Worm (Caenorhabditis elegans) whole organism, young adult: ENCODE results near the gene srbc-17.
"Not testable (repeated sequence)": the region's sequence is repeated elsewhere in the genome, so short reads cannot be mapped to it uniquely, and the experiment has no call there.

Experiments used
- B0019.2 ChIP-seq: fragments of 200-800 bp; sonication (Bioruptor generic); conservative IDR thresholded peaks from 2 replicates; pipeline ENCODE4 v1.3.6; 2022; ENCODE audit warnings: missing genetic modification reagents, missing genetic modification characterization, missing compliant biosample characterization
- B0336.3 ChIP-seq: fragments of 200-800 bp; sonication (Bioruptor generic); IDR thresholded peaks from 2 replicates; pipeline ENCODE4 v1.3.6; 2022; ENCODE audit warnings: missing genetic modification characterization, missing compliant biosample characterization
- F10E7.11 ChIP-seq: sonication (generic microtip); optimal IDR thresholded peaks from 2 replicates; lab custom pipeline; 2017; ENCODE audit warnings: mild to moderate bottlenecking, missing genetic modification characterization, moderate library complexity, missing compliant biosample characterization
- F49E8.2 ChIP-seq: sonication (generic microtip); optimal IDR thresholded peaks from 3 replicates; lab custom pipeline; 2017; ENCODE audit warnings: missing genetic modification characterization, mild to moderate bottlenecking, missing compliant biosample characterization, antibody characterized with exemption, moderate library complexity; ENCODE audit not compliant: insufficient read depth
- F52B5.7 ChIP-seq: sonication (generic microtip); optimal IDR thresholded peaks from 2 replicates; lab custom pipeline; 2016; ENCODE audit warnings: mild to moderate bottlenecking, missing genetic modification characterization, missing compliant biosample characterization
- T07F8.4 ChIP-seq: sonication (generic microtip); optimal IDR thresholded peaks from 2 replicates; lab custom pipeline; 2016; ENCODE audit warnings: mild to moderate bottlenecking, missing genetic modification characterization, moderate library complexity, missing compliant biosample characterization
- Y53F4B.3 ChIP-seq: fragments of 200-800 bp; sonication (Bioruptor generic); IDR thresholded peaks from 2 replicates; pipeline ENCODE4 v1.3.6; 2022; ENCODE audit warnings: missing genetic modification reagents, missing genetic modification characterization, missing compliant biosample characterization
- akir-1 ChIP-seq: fragments of 200-800 bp; sonication (Bioruptor generic); optimal IDR thresholded peaks from 2 replicates; lab custom pipeline; 2018; ENCODE audit warnings: mild to moderate bottlenecking, missing genetic modification characterization, moderate library complexity, missing compliant biosample characterization
- atf-7 ChIP-seq: sonication (generic microtip); optimal IDR thresholded peaks from 2 replicates; lab custom pipeline; 2017; ENCODE audit warnings: mild to moderate bottlenecking, missing genetic modification characterization, missing compliant biosample characterization
- attf-3 ChIP-seq: fragments of 200-800 bp; sonication (Bioruptor generic); conservative IDR thresholded peaks from 2 replicates; pipeline ENCODE4 v1.3.6; 2022; ENCODE audit warnings: missing genetic modification reagents, missing genetic modification characterization, missing compliant biosample characterization
- attf-6 ChIP-seq: fragments of 200-800 bp; sonication (Bioruptor generic); IDR thresholded peaks from 2 replicates; pipeline ENCODE4 v1.3.6; 2022; ENCODE audit warnings: missing genetic modification reagents, missing genetic modification characterization, missing compliant biosample characterization
- bed-2 ChIP-seq: fragments of 200-800 bp; sonication (Bioruptor generic); IDR thresholded peaks from 2 replicates; pipeline ENCODE4 v1.3.6; 2022; ENCODE audit warnings: missing genetic modification reagents, missing genetic modification characterization, missing compliant biosample characterization
- ceh-40 ChIP-seq: fragments of 200-800 bp; sonication (Bioruptor generic); IDR thresholded peaks from 2 replicates; pipeline ENCODE4 v1.3.6; 2022; ENCODE audit warnings: missing genetic modification characterization, missing compliant biosample characterization
- die-1 ChIP-seq: sonication (generic microtip); optimal IDR thresholded peaks from 2 replicates; lab custom pipeline; 2016; ENCODE audit warnings: missing genotype, mild to moderate bottlenecking, missing genetic modification characterization, missing compliant biosample characterization
- dpl-1 ChIP-seq: fragments of 150-350 bp; optimal IDR thresholded peaks from 2 replicates; lab custom pipeline; 2014; ENCODE audit warnings: missing biosample characterization, missing genetic modification reagents, missing genetic modification characterization
- hlh-12 ChIP-seq: sonication (generic microtip); optimal IDR thresholded peaks from 2 replicates; lab custom pipeline; 2016; ENCODE audit warnings: missing genetic modification characterization, missing compliant biosample characterization
- hlh-26 ChIP-seq: fragments of 200-800 bp; sonication (Bioruptor generic); conservative IDR thresholded peaks from 2 replicates; pipeline ENCODE4 v1.3.6; 2022; ENCODE audit warnings: missing genetic modification reagents, missing genetic modification characterization, missing compliant biosample characterization
- hmg-20 ChIP-seq: fragments of 200-800 bp; sonication (Bioruptor generic); IDR thresholded peaks from 2 replicates; pipeline ENCODE4 v1.3.6; 2022; ENCODE audit warnings: missing genetic modification reagents, missing genetic modification characterization, missing compliant biosample characterization
- hsf-1 ChIP-seq: fragments of 200-800 bp; sonication (Bioruptor generic); IDR thresholded peaks from 2 replicates; pipeline ENCODE4 v1.3.6; 2022; ENCODE audit warnings: missing genetic modification reagents, missing genetic modification characterization, missing compliant biosample characterization
- let-607 ChIP-seq, 2 experiments: fragments of 200-800 bp in 1 of 2; sonication (Bioruptor generic) in 1 of 2; sonication (generic microtip) in 1 of 2; optimal IDR thresholded peaks; 2 replicates each; lab custom pipeline; 2016 to 2018; ENCODE audit warnings: mild to moderate bottlenecking in 2 of 2, missing compliant biosample characterization in 2 of 2, missing genetic modification characterization in 2 of 2, moderate library complexity in 2 of 2, missing genotype in 1 of 2
- lin-26 ChIP-seq: fragments of 200-800 bp; sonication (Bioruptor generic); IDR thresholded peaks from 2 replicates; pipeline ENCODE4 v1.3.6; 2022; ENCODE audit warnings: missing genetic modification reagents, missing genetic modification characterization, missing compliant biosample characterization
- lin-40 ChIP-seq: sonication (generic microtip); optimal IDR thresholded peaks from 2 replicates; lab custom pipeline; 2016; ENCODE audit warnings: missing genetic modification characterization, mild to moderate bottlenecking, missing compliant biosample characterization, missing genotype, missing genetic modification reagents
- madf-3 ChIP-seq: fragments of 200-800 bp; sonication (Bioruptor generic); IDR thresholded peaks from 2 replicates; pipeline ENCODE4 v1.3.6; 2022; ENCODE audit warnings: missing genetic modification reagents, missing genetic modification characterization, missing compliant biosample characterization
- mel-28 ChIP-seq: sonication (generic microtip); optimal IDR thresholded peaks from 2 replicates; lab custom pipeline; 2016; ENCODE audit warnings: borderline replicate concordance, mild to moderate bottlenecking, missing genetic modification characterization, missing compliant biosample characterization
- mxl-1 ChIP-seq: sonication (generic microtip); optimal IDR thresholded peaks from 2 replicates; lab custom pipeline; 2016; ENCODE audit warnings: missing genetic modification characterization, missing compliant biosample characterization
- nhr-179 ChIP-seq: sonication (generic microtip); optimal IDR thresholded peaks from 2 replicates; lab custom pipeline; 2016; ENCODE audit warnings: mild to moderate bottlenecking, missing genetic modification characterization, missing compliant biosample characterization
- nhr-27 ChIP-seq: fragments of 200-800 bp; sonication (Bioruptor generic); optimal IDR thresholded peaks from 2 replicates; lab custom pipeline; 2018; ENCODE audit warnings: mild to moderate bottlenecking, missing genetic modification characterization, moderate library complexity, missing compliant biosample characterization
- nhr-80 ChIP-seq: sonication (generic microtip); optimal IDR thresholded peaks from 2 replicates; lab custom pipeline; 2016; ENCODE audit warnings: missing genetic modification characterization, missing compliant biosample characterization
- pha-4 ChIP-seq: fragments of 150-350 bp; sonication (generic microtip); optimal IDR thresholded peaks from 2 replicates; lab custom pipeline; 2014; ENCODE audit warnings: missing biosample characterization, missing genetic modification reagents, missing genetic modification characterization
- rpc-1 ChIP-seq, 2 experiments: fragments of 150-350 bp in 1 of 2; sonication (generic microtip) in 1 of 2; optimal IDR thresholded peaks; 2 replicates each; lab custom pipeline; 2014 to 2018; ENCODE audit warnings: missing biosample characterization in 1 of 2, missing genetic modification characterization in 1 of 2, missing genetic modification reagents in 1 of 2, missing genotype in 1 of 2
- sea-2 ChIP-seq: fragments of 200-800 bp; sonication (Bioruptor generic); IDR thresholded peaks from 2 replicates; pipeline ENCODE4 v1.3.6; 2022; ENCODE audit warnings: missing genetic modification characterization, missing compliant biosample characterization
- ztf-18 ChIP-seq: sonication (generic microtip); optimal IDR thresholded peaks from 2 replicates; lab custom pipeline; 2016; ENCODE audit warnings: missing genotype, mild to moderate bottlenecking, missing genetic modification characterization, missing compliant biosample characterization
- ztf-25 ChIP-seq: fragments of 200-800 bp; sonication (Bioruptor generic); IDR thresholded peaks from 2 replicates; pipeline ENCODE4 v1.3.6; 2022; ENCODE audit warnings: missing genetic modification reagents, missing genetic modification characterization, missing compliant biosample characterization
- ztf-26 ChIP-seq: sonication (generic microtip); optimal IDR thresholded peaks from 2 replicates; lab custom pipeline; 2017; ENCODE audit warnings: missing genetic modification characterization, missing compliant biosample characterization
- ztf-28 ChIP-seq: fragments of 200-800 bp; sonication (Bioruptor generic); IDR thresholded peaks from 2 replicates; pipeline ENCODE4 v1.3.6; 2022; ENCODE audit warnings: missing genetic modification reagents, missing genetic modification characterization, missing compliant biosample characterization
- ztf-3 ChIP-seq: fragments of 200-800 bp; sonication (Bioruptor generic); optimal IDR thresholded peaks from 2 replicates; lab custom pipeline; 2018; ENCODE audit warnings: mild to moderate bottlenecking, missing genetic modification characterization, missing compliant biosample characterization

Gene srbc-17

DNA sequence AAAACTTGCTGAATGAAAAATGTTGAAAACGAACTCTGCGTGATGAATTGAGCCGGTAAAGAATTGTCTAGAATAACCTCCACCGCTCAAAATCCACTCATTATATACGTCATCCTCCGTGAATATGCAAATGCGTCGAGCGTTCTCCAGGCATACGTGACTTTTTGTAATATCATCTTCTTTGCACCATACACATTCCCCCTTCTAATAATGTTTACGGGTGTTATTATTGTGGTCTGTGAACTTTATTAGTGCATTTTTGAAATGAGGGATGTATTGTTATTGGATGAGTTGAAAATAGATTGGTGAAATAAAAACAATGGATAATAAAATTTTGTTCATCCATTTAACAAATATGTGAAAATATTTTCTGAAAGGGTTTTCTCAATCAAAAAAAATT, 37.6 kb upstream of the srbc-17 start, which contains the start of gene F22F7.7:
F22F7.7 (minus strand) TSS at position 125 of the 400 bp plus-strand sequence.
- TF ChIP-seq dpl-1 (no peak), hmg-20 (no peak), F49E8.2 (tag; lab: Kevin White, UChicago) (no peak), die-1 (tag; lab: Kevin White, UChicago) (no peak), attf-3 (no peak), hlh-12 (tag; lab: Kevin White, UChicago) (no peak), nhr-27 (tag; lab: Kevin White, UChicago) (no peak), ztf-28 (GFP tag; lab: Robert Waterston, UW) (no peak), ztf-26 (tag; lab: Kevin White, UChicago) (no peak)

DNA sequence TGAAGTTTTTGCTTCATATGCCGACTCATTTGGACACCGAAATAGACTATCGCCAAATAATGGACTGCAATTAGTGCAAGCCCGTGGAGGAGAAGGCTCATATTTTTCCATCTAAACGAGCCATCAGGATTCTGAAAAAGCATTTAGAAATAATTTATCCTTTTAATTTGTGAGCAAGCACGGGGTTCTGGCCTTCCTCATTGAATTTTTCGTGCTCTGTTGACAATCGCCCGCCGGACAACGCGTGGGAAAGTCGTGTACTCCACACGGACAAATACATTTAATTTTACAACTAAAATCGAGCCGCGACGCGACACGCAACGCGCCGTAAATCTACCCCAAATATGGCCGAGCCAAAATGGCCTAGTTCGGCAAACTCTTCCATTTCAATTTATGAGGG, 33.1 kb upstream of the srbc-17 start, which contains the start of gene F22F7.12:
F22F7.12 (minus strand) TSS at position 101 of the 400 bp plus-strand sequence.
- TF ChIP-seq mel-28 (tag; lab: Kevin White, UChicago); hlh-26 (GFP tag; lab: Robert Waterston, UW); rpc-1 (optimal IDR thresholded peaks at IDR 0.05; lab: Kevin White, UChicago); rpc-1 (tag; optimal IDR thresholded peaks at IDR 0.05; lab: Kevin White, UChicago): not testable (repeated sequence)

DNA sequence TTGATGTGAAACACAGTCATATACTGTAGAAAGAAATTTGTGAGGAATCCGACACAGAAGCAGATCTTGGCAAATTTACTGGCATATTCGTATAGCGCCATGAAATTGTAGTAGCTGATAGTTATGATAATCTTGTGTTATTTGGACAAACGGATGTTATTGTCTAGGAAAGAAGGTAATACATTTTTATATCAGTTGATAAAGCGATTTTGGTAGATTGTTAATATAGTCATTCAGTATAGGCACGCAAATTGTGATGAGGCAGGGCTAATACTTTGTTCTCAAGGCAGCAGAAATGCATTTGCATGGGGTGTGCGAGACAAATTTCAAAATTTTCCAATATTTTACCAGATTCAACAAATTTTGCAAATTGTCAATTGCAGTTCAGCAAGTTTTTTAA, 31.5 kb upstream of the srbc-17 start, which contains the start of gene str-52:
str-52 (minus strand) TSS at position 101 of the 400 bp plus-strand sequence.
- no peak for TF ChIP-seq F10E7.11 (tag; lab: Kevin White, UChicago)
- TF ChIP-seq ceh-40 (GFP tag; lab: Robert Waterston, UW): no peak
- TF ChIP-seq mxl-1 (tag; lab: Kevin White, UChicago): no peak
- no peak for TF ChIP-seq ztf-3 (GFP tag; lab: Kevin White, UChicago)
- no peak for TF ChIP-seq F52B5.7
- no peak for TF ChIP-seq Y53F4B.3 (GFP tag; lab: Robert Waterston, UW)
- no peak for TF ChIP-seq nhr-80 (tag; lab: Kevin White, UChicago)
- no peak for TF ChIP-seq B0019.2 (GFP tag; lab: Robert Waterston, UW)
- TF ChIP-seq sea-2 (GFP tag; lab: Robert Waterston, UW): no peak

DNA sequence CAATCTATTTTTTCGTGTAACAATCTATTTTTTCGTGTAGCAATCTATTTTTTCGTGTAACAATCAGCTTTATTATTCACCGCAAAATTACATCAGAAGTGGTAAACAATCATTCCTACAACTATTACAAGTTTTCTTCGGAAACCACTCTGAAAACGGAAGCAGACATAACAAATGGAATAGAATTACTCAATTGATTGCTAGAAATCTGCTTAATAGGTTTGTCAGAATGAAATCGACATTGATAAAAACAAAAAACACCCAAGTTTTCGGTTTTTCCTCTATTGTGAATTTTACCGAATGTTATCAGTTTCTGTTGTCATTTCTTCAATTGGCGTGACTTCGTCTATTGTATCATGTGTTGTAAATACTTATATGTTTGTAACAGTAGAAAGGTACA, 30.7 kb upstream of the srbc-17 start, which contains the start of gene srbc-20:
srbc-20 (plus strand) TSS at position 301 of the 400 bp plus-strand sequence.
- TF ChIP-seq akir-1 (GFP tag; lab: Kevin White, UChicago) (no peak), madf-3 (GFP tag; lab: Robert Waterston, UW) (no peak), ztf-25 (GFP tag; lab: Robert Waterston, UW) (no peak), lin-26 (no peak), let-607 (tag; optimal IDR thresholded peaks at IDR 0.05; lab: Kevin White, UChicago) (no peak), lin-40 (tag; lab: Kevin White, UChicago) (no peak), T07F8.4 (no peak), dpl-1 (no peak), nhr-179 (no peak), B0336.3 (GFP tag; lab: Robert Waterston, UW) (no peak), ztf-18 (tag; lab: Kevin White, UChicago) (no peak), bed-2 (no peak), Y53F4B.3 (GFP tag; lab: Robert Waterston, UW) (no peak), pha-4 (tag; lab: Kevin White, UChicago) (no peak), hsf-1 (GFP tag; lab: Robert Waterston, UW) (no peak), atf-7 (tag; lab: Kevin White, UChicago) (no peak), attf-6 (GFP tag; lab: Robert Waterston, UW) (no peak)
